Fruit fly (Drosophila melanogaster): ENCODE data around the gene CG15177.
A peak's percentile ranks its signal among the peaks of the same experiment; 100 is the strongest.

CG15177 gene

dm6 chr3R:6659941-6660340 lies 30.8 kb upstream of the CG15177 start, which contains the start of gene agt (continued):
- peak; percentile 76 for TF ChIP-seq CG1603 (tag; optimal IDR thresholded peaks at IDR 0.05)
- TF ChIP-seq Max (GFP tag; optimal IDR thresholded peaks at IDR 0.05): peak; percentile 11
- peak; percentile 27 for TF ChIP-seq sug (tag; optimal IDR thresholded peaks at IDR 0.05)
- peak; percentile 61 for TF ChIP-seq her (GFP tag; optimal IDR thresholded peaks at IDR 0.05)
- TF ChIP-seq CG17829 (tag; optimal IDR thresholded peaks at IDR 0.05): peak; percentile 31
- peak; percentile 81 for TF ChIP-seq Dp (GFP tag; optimal IDR thresholded peaks at IDR 0.05)
- no peak for TF ChIP-seq cato (GFP tag; optimal IDR thresholded peaks at IDR 0.05; ENCODE audit: borderline replicate concordance)
- 0 out of 2 replicates have a peak, but pooled peaks have one; percentile 14 for TF ChIP-seq CG9932 (GFP tag; IDR thresholded peaks at IDR 0.05)
- 0 out of 2 replicates have a peak, but pooled peaks have one; percentile 8 for TF ChIP-seq Rfx (GFP tag; IDR thresholded peaks at IDR 0.05)
- 0 out of 2 replicates have a peak, but pooled peaks have one; percentile 15 for TF ChIP-seq unc-4 (GFP tag; IDR thresholded peaks at IDR 0.05; ENCODE audit: partially characterized antibody)
- peak; percentile 90 for TF ChIP-seq gfzf (GFP tag; optimal IDR thresholded peaks at IDR 0.05)
- no peak for TF ChIP-seq Elba2 (GFP tag; optimal IDR thresholded peaks at IDR 0.05)
- no peak for TF ChIP-seq CG9437 (GFP tag; optimal IDR thresholded peaks at IDR 0.05)
- TF ChIP-seq Xrp1 (GFP tag; IDR thresholded peaks at IDR 0.05): 0 out of 2 replicates have a peak, but pooled peaks have one; percentile 17
- TF ChIP-seq Neu2 (GFP tag; optimal IDR thresholded peaks at IDR 0.05; ENCODE audit: borderline replicate concordance): no peak
- TF ChIP-seq CG2678 (tag; optimal IDR thresholded peaks at IDR 0.05): no peak
- peak; percentile 82 for TF ChIP-seq Lhr (GFP tag; optimal IDR thresholded peaks at IDR 0.05)
- no peak for TF ChIP-seq h (optimal IDR thresholded peaks at IDR 0.05)
- no peak for TF ChIP-seq CG7556 (GFP tag; optimal IDR thresholded peaks at IDR 0.05)
- peak; percentile 54 for TF ChIP-seq CG2116 (GFP tag; optimal IDR thresholded peaks at IDR 0.05)
- TF ChIP-seq nerfin-1 (tag; optimal IDR thresholded peaks at IDR 0.05): no peak
- TF ChIP-seq Med (GFP tag): peak; percentile 46
- TF ChIP-seq MBD-R2 (GFP tag; IDR thresholded peaks at IDR 0.05): peak; percentile 96
- TF ChIP-seq bbx (GFP tag; IDR thresholded peaks at IDR 0.05; ENCODE audit: partially characterized antibody): 0 out of 2 replicates have a peak, but pooled peaks have one; percentile 35
- peak; percentile 26 for TF ChIP-seq CG18011 (GFP tag; optimal IDR thresholded peaks at IDR 0.05)
- TF ChIP-seq HmgD (GFP tag; optimal IDR thresholded peaks at IDR 0.05): peak; percentile 61
- TF ChIP-seq Oli (tag; optimal IDR thresholded peaks at IDR 0.05): no peak
- TF ChIP-seq Gsc (GFP tag; IDR thresholded peaks at IDR 0.05): no peak
- TF ChIP-seq CG8388 (GFP tag; optimal IDR thresholded peaks at IDR 0.05): peak; percentile 48
- TF ChIP-seq prd (optimal IDR thresholded peaks at IDR 0.05): no peak
- 0 out of 3 replicates have a peak, but pooled peaks have one; percentile 6 for TF ChIP-seq prd (GFP tag; IDR thresholded peaks at IDR 0.05)
- TF ChIP-seq crp (GFP tag; optimal IDR thresholded peaks at IDR 0.05): peak; percentile 46 to 93
- TF ChIP-seq Deaf1 (tag; optimal IDR thresholded peaks at IDR 0.05): no peak
- TF ChIP-seq CG17912 (GFP tag; optimal IDR thresholded peaks at IDR 0.05): peak; percentile 5
- peak; percentile 3 for TF ChIP-seq Nf-YB (GFP tag; optimal IDR thresholded peaks at IDR 0.05)
- TF ChIP-seq pzg (GFP tag; optimal IDR thresholded peaks at IDR 0.05): peak; percentile 85
- peak; percentile 14 for TF ChIP-seq CG10979 (tag; optimal IDR thresholded peaks at IDR 0.05)
- no peak for TF ChIP-seq slou (GFP tag; optimal IDR thresholded peaks at IDR 0.05)
- peak; percentile 71 for TF ChIP-seq CG14710 (tag; optimal IDR thresholded peaks at IDR 0.05)
- no peak for TF ChIP-seq dysf (GFP tag; IDR thresholded peaks at IDR 0.05)
- no peak for TF ChIP-seq CG11085 (GFP tag; IDR thresholded peaks at IDR 0.05)
- TF ChIP-seq Dek (tag; optimal IDR thresholded peaks at IDR 0.05): no peak
- TF ChIP-seq CG3995 (GFP tag; optimal IDR thresholded peaks at IDR 0.05): peak; percentile 80
- TF ChIP-seq sens (GFP tag): peak; percentile 17
- TF ChIP-seq trem (tag; optimal IDR thresholded peaks at IDR 0.05): peak; percentile 78
- TF ChIP-seq CG15514 (GFP tag; optimal IDR thresholded peaks at IDR 0.05): peak; percentile 73
- 0 out of 2 replicates have a peak, but pooled peaks have one; percentile 25 for TF ChIP-seq vvl (GFP tag; IDR thresholded peaks at IDR 0.05)
- TF ChIP-seq CG6765 (GFP tag; optimal IDR thresholded peaks at IDR 0.05): no peak
- no peak for TF ChIP-seq Atf3 (GFP tag; optimal IDR thresholded peaks at IDR 0.05)
